Fruit fly (Drosophila melanogaster): ENCODE data around the gene Acbp6.

- TF ChIP-seq pan (optimal IDR thresholded peaks at IDR 0.05) (no peak), foxo (GFP tag; optimal IDR thresholded peaks at IDR 0.05) (no peak), br (GFP tag; optimal IDR thresholded peaks at IDR 0.05) (no peak), fru (GFP tag; optimal IDR thresholded peaks at IDR 0.05) (no peak)
Observed at dm6 chr3L:7147796-7148195, 19.1 kb downstream of the Acbp6 start.

Measured in whole organism, wandering third instar larva.